Worm (Caenorhabditis elegans): ENCODE results near the gene nit-1.

Gene nit-1

ce11 chrIII:3887586-3887985 lies 34.4 kb upstream of the nit-1 start:
- TF ChIP-seq pqm-1 (tag; optimal IDR thresholded peaks at IDR 0.05) (peak; percentile 38), nhr-43 (tag; optimal IDR thresholded peaks at IDR 0.05; ENCODE audit: poor library complexity, severe bottlenecking) (no peak), lin-15B (tag; optimal IDR thresholded peaks at IDR 0.05) (peak; percentile 96), pha-4 (tag; optimal IDR thresholded peaks at IDR 0.05) (peak; percentile 79), nhr-25 (tag; optimal IDR thresholded peaks at IDR 0.05) (peak; percentile 53), ceh-16 (tag; optimal IDR thresholded peaks at IDR 0.05) (no peak), nfya-1 (tag; optimal IDR thresholded peaks at IDR 0.05; ENCODE audit: insufficient read depth) (peak; percentile 35), nhr-23 (tag; optimal IDR thresholded peaks at IDR 0.05) (peak; percentile 43), aly-2 (tag; optimal IDR thresholded peaks at IDR 0.05) (no peak), ceh-9 (tag; optimal IDR thresholded peaks at IDR 0.05) (no peak), elt-2 (tag; optimal IDR thresholded peaks at IDR 0.05) (peak; percentile 66)

ce11 chrIII:3889896-3890295 lies 32.1 kb upstream of the nit-1 start:
- peak; percentile 82 for TF ChIP-seq pha-4 (tag; optimal IDR thresholded peaks at IDR 0.05)
- no peak for TF ChIP-seq ztf-11 (tag; optimal IDR thresholded peaks at IDR 0.05)
- TF ChIP-seq R02D3.7 (tag; optimal IDR thresholded peaks at IDR 0.05) = no peak

- TF ChIP-seq nhr-77 (tag; optimal IDR thresholded peaks at IDR 0.05) = no peak
- TF ChIP-seq elt-2 (tag; optimal IDR thresholded peaks at IDR 0.05) = peak; percentile 36
- peak; percentile 54 for TF ChIP-seq pqm-1 (tag; optimal IDR thresholded peaks at IDR 0.05)
These were observed 28.0 kb upstream of the nit-1 start for ce11 chrIII:3893992-3894391.

ce11 chrIII:3898354-3898753 lies 23.7 kb upstream of the nit-1 start:
- TF ChIP-seq sea-2 (GFP tag; optimal IDR thresholded peaks at IDR 0.05) = no peak
- no peak for TF ChIP-seq fkh-2 (tag; optimal IDR thresholded peaks at IDR 0.05)
- TF ChIP-seq nhr-76 (tag; optimal IDR thresholded peaks at IDR 0.05) = no peak
- TF ChIP-seq ceh-82 (tag; optimal IDR thresholded peaks at IDR 0.05) = no peak
- TF ChIP-seq nfya-1 (tag; optimal IDR thresholded peaks at IDR 0.05; ENCODE audit: insufficient read depth) = peak; percentile 84
- TF ChIP-seq snpc-4 (tag; optimal IDR thresholded peaks at IDR 0.05) = no peak
- no peak for TF ChIP-seq skn-1 (tag; optimal IDR thresholded peaks at IDR 0.05)
- TF ChIP-seq nhr-28 (tag; optimal IDR thresholded peaks at IDR 0.05) = no peak
- TF ChIP-seq ceh-16 (tag; optimal IDR thresholded peaks at IDR 0.05) = no peak

ce11 chrIII:3898850-3899249 lies 23.2 kb upstream of the nit-1 start:
- TF ChIP-seq lin-15B (tag; optimal IDR thresholded peaks at IDR 0.05) = peak; percentile 40
- TF ChIP-seq ama-1 (optimal IDR thresholded peaks at IDR 0.05) = no peak
- peak; percentile 62 for TF ChIP-seq hmg-11 (tag; optimal IDR thresholded peaks at IDR 0.05)
- TF ChIP-seq nfya-1 (tag; optimal IDR thresholded peaks at IDR 0.05; ENCODE audit: insufficient read depth) = peak; percentile 39
- no peak for TF ChIP-seq nhr-12 (tag; optimal IDR thresholded peaks at IDR 0.05)

- TF ChIP-seq fos-1 (tag; optimal IDR thresholded peaks at IDR 0.05) = no peak
- no peak for TF ChIP-seq nhr-43 (tag; optimal IDR thresholded peaks at IDR 0.05; ENCODE audit: poor library complexity, severe bottlenecking)
- no peak for TF ChIP-seq aly-2 (tag; optimal IDR thresholded peaks at IDR 0.05)
- TF ChIP-seq nhr-237 (tag; optimal IDR thresholded peaks at IDR 0.05) = no peak
These were observed 20.5 kb upstream of the nit-1 start, which contains the start of gene tir-1 for ce11 chrIII:3901542-3901941. TSS of gene tir-1 (minus strand) at chrIII:3901642.

- TF ChIP-seq ama-1 (optimal IDR thresholded peaks at IDR 0.05) = peak; percentile 83
- peak; percentile 12 for TF ChIP-seq nhr-43 (tag; optimal IDR thresholded peaks at IDR 0.05; ENCODE audit: poor library complexity, severe bottlenecking)
- TF ChIP-seq ztf-4 (tag; optimal IDR thresholded peaks at IDR 0.05) = peak; percentile 70
- no peak for TF ChIP-seq elt-3 (tag; optimal IDR thresholded peaks at IDR 0.05)
- no peak for TF ChIP-seq ZK546.5 (tag; optimal IDR thresholded peaks at IDR 0.05)
- TF ChIP-seq tbx-2 (tag; optimal IDR thresholded peaks at IDR 0.05) = no peak
- TF ChIP-seq egl-27 (tag; optimal IDR thresholded peaks at IDR 0.05) = no peak
- TF ChIP-seq fkh-2 (tag; optimal IDR thresholded peaks at IDR 0.05) = no peak
- no peak for TF ChIP-seq sea-2 (GFP tag; optimal IDR thresholded peaks at IDR 0.05)
- TF ChIP-seq elt-2 (tag; optimal IDR thresholded peaks at IDR 0.05) = peak; percentile 11
- peak; percentile 40 for TF ChIP-seq lsy-12 (tag; optimal IDR thresholded peaks at IDR 0.05)
- TF ChIP-seq R02D3.7 (tag; optimal IDR thresholded peaks at IDR 0.05) = no peak
- TF ChIP-seq nfya-1 (tag; optimal IDR thresholded peaks at IDR 0.05; ENCODE audit: insufficient read depth) = peak; percentile 13
These were observed 19.2 kb upstream of the nit-1 start for ce11 chrIII:3902588-3903325.
